Fruit fly (Drosophila melanogaster): ENCODE measurements around the gene CG46465.

Gene CG46465

DNA sequence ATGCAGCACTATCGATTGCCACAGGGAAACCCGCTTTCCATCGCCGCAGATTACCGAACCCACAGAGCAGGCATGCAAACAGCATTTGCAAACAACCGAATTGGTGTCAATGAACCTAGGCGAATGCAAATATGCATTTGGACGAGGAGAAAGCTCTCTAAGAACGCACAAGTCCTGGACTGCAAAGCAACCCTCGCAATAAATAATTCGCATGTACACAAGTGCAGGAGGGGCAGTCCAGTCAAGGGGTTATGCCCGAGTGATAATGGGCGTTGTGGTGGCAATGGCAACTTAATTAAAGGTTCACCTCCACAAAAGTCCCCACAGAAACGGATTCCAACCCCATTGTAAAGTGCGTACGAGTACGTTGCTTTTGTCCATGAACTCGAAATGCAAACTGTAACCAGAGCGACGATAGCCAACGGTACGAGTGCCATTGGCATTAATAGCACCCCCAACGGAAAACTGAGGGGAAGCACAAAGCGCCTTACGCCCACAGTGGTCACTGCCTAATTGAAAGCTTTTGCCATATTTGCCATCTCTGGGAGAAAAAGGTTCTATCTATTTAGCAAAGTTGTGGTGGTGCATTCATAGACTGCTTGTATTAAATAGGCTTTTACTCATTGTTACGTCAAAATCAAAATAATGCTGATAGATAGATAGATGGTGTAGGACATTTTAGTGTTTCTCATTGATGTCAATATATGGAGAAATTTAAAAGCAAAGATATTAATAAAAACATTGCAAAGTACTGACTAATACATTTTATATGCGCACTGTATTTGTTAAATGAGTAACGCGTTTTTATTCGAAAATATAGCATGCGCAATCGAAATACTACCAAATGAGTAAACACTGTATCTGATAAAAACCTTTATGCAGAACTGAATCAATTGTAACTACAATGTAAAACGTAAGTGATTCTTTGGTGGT, 9.2 kb upstream of the CG46465 start (continued):
- TF ChIP-seq CG31627 (GFP tag; optimal IDR thresholded peaks at IDR 0.05) (peak; percentile 52), fd85E (GFP tag; optimal IDR thresholded peaks at IDR 0.05) (no peak), CG9139 (GFP tag; optimal IDR thresholded peaks at IDR 0.05) (no peak), CG15336 (GFP tag; IDR thresholded peaks at IDR 0.05) (no peak), CG4318 (GFP tag; optimal IDR thresholded peaks at IDR 0.05) (no peak), ss (GFP tag; optimal IDR thresholded peaks at IDR 0.05) (peak in 1 of 2 experiments; percentile 28), achi (GFP tag; optimal IDR thresholded peaks at IDR 0.05) (peak; percentile 0), dsx (GFP tag; optimal IDR thresholded peaks at IDR 0.05; ENCODE audit: poor library complexity, severe bottlenecking) (peak; percentile 40), fkh (GFP tag; optimal IDR thresholded peaks at IDR 0.05) (no peak), CG6276 (GFP tag; optimal IDR thresholded peaks at IDR 0.05) (no peak), Lpt (GFP tag; optimal IDR thresholded peaks at IDR 0.05) (no peak), CG11902 (GFP tag; optimal IDR thresholded peaks at IDR 0.05) (no peak), Sox14 (GFP tag; optimal IDR thresholded peaks at IDR 0.05) (peak; percentile 48), CG8632 (GFP tag; optimal IDR thresholded peaks at IDR 0.05) (peak; percentile 19), salr (GFP tag; optimal IDR thresholded peaks at IDR 0.05) (no peak), Hr38 (GFP tag; optimal IDR thresholded peaks at IDR 0.05) (no peak), Hr39 (GFP tag; optimal IDR thresholded peaks at IDR 0.05) (peak; percentile 35), OdsH (GFP tag; optimal IDR thresholded peaks at IDR 0.05) (no peak)

dm6 chr2L:18984158-18984557, 8.1 kb upstream of the CG46465 start:
- TF ChIP-seq fkh (GFP tag; optimal IDR thresholded peaks at IDR 0.05) (peak; percentile 17), CG6163 (GFP tag; IDR thresholded peaks at IDR 0.05) (0 out of 3 replicates have a peak, but pooled peaks have one; percentile 30), ss (GFP tag; optimal IDR thresholded peaks at IDR 0.05) (peak; percentile 20 to 71), Eip75B (GFP tag; optimal IDR thresholded peaks at IDR 0.05) (no peak), Eip78C (GFP tag) (peak; percentile 26), svp (GFP tag) (peak; percentile 88), CG11902 (GFP tag; optimal IDR thresholded peaks at IDR 0.05) (no peak)

dm6 chr2L:18985201-18986124, 6.8 kb upstream of the CG46465 start:
- TF ChIP-seq CG11902 (GFP tag; optimal IDR thresholded peaks at IDR 0.05), result no peak
- peak; percentile 5 for TF ChIP-seq topi (GFP tag; optimal IDR thresholded peaks at IDR 0.05)
- peak; percentile 26; the same call in 1 of the 3 replicates for TF ChIP-seq CG8119 (GFP tag; IDR thresholded peaks at IDR 0.05)
- TF ChIP-seq acj6 (GFP tag; optimal IDR thresholded peaks at IDR 0.05), result peak; percentile 3
- TF ChIP-seq CG31627 (GFP tag; optimal IDR thresholded peaks at IDR 0.05), result peak; percentile 49
- TF ChIP-seq Hr39 (GFP tag; optimal IDR thresholded peaks at IDR 0.05), result peak; percentile 35
- no peak for TF ChIP-seq Sox15 (GFP tag; optimal IDR thresholded peaks at IDR 0.05)
- TF ChIP-seq ss (GFP tag; optimal IDR thresholded peaks at IDR 0.05), result no peak
- peak; percentile 11 for TF ChIP-seq cyc (GFP tag; optimal IDR thresholded peaks at IDR 0.05)
- TF ChIP-seq Sox14 (GFP tag; optimal IDR thresholded peaks at IDR 0.05), result peak; percentile 17
- peak; percentile 35 for TF ChIP-seq Hr4 (GFP tag; optimal IDR thresholded peaks at IDR 0.05)
- TF ChIP-seq CG32006 (GFP tag; optimal IDR thresholded peaks at IDR 0.05), result peak; percentile 42
- TF ChIP-seq achi (GFP tag; optimal IDR thresholded peaks at IDR 0.05), result peak; percentile 21
- peak; percentile 22 for TF ChIP-seq vri (GFP tag; optimal IDR thresholded peaks at IDR 0.05)
- TF ChIP-seq Ets96B (tag; optimal IDR thresholded peaks at IDR 0.05), result no peak
- 0 out of 2 replicates have a peak, but pooled peaks have one; percentile 36 for TF ChIP-seq CG15336 (GFP tag; IDR thresholded peaks at IDR 0.05)
- peak; percentile 1 for TF ChIP-seq OdsH (GFP tag; optimal IDR thresholded peaks at IDR 0.05)
- TF ChIP-seq CG6792 (GFP tag; optimal IDR thresholded peaks at IDR 0.05), result peak; percentile 1
- TF ChIP-seq esn (GFP tag; optimal IDR thresholded peaks at IDR 0.05), result peak; percentile 42
- TF ChIP-seq Eip78C (GFP tag), result peak; percentile 67
- no peak for TF ChIP-seq CG1621 (tag; optimal IDR thresholded peaks at IDR 0.05)
